Fruit fly (Drosophila melanogaster) whole organism, embryonic: ENCODE data around the gene Vm26Ac.

Experiments used
- Ada2b ChIP-seq: fragments of 200-800 bp; sonication (Bioruptor generic); IDR thresholded peaks from 2 replicates; pipeline ENCODE4 v1.3.6; 2022; ENCODE audit warnings: missing biosample characterization, missing genetic modification characterization
- Awh ChIP-seq: fragments of 200-800 bp; sonication (Bioruptor generic); IDR thresholded peaks from 2 replicates; pipeline ENCODE4, ENCODE4 v1.3.6; 2022; ENCODE audit warnings: missing biosample characterization, missing genetic modification characterization
- B-H1 ChIP-seq: fragments of 200-800 bp; sonication (Bioruptor generic); IDR thresholded peaks from 3 replicates; pipeline ENCODE4 v1.3.6; 2022; ENCODE audit warnings: missing biosample characterization, missing genetic modification characterization
- Blimp-1 ChIP-seq: fragments of 200-800 bp; sonication (Bioruptor generic); optimal IDR thresholded peaks from 3 replicates; lab custom pipeline; 2018; ENCODE audit warnings: missing biosample characterization, missing genetic modification characterization, mild to moderate bottlenecking, moderate library complexity, missing genetic modification reagents
- CG10543 ChIP-seq: fragments of 200-800 bp; sonication (Bioruptor generic); optimal IDR thresholded peaks from 3 replicates; lab custom pipeline; 2017; ENCODE audit warnings: missing biosample characterization, mild to moderate bottlenecking, missing genetic modification characterization, moderate library complexity
- CG10565 ChIP-seq: fragments of 200-800 bp; sonication (Bioruptor generic); optimal IDR thresholded peaks from 3 replicates; lab custom pipeline; 2016; ENCODE audit warnings: missing biosample characterization, mild to moderate bottlenecking, missing genetic modification characterization
- CG11696 ChIP-seq: fragments of 200-800 bp; sonication (Bioruptor generic); IDR thresholded peaks from 2 replicates; pipeline ENCODE4 v1.3.6; 2022; ENCODE audit warnings: missing biosample characterization, missing genetic modification characterization
- CG12769 ChIP-seq: fragments of 200-800 bp; sonication (Bioruptor generic); optimal IDR thresholded peaks from 2 replicates; lab custom pipeline; 2019; ENCODE audit warnings: missing biosample characterization, mild to moderate bottlenecking, missing genetic modification characterization, moderate library complexity
- CG18599 ChIP-seq: fragments of 200-800 bp; sonication (Bioruptor generic); optimal IDR thresholded peaks from 3 replicates; lab custom pipeline; 2017; ENCODE audit warnings: missing biosample characterization, missing genetic modification characterization, mild to moderate bottlenecking, moderate library complexity, missing genetic modification reagents
- CG32532 ChIP-seq: fragments of 200-800 bp; sonication (Bioruptor generic); IDR thresholded peaks from 2 replicates; pipeline ENCODE4 v1.3.6; 2022; ENCODE audit warnings: missing biosample characterization, missing genetic modification characterization
- CG6791 ChIP-seq: fragments of 200-800 bp; sonication (Bioruptor generic); IDR thresholded peaks from 3 replicates; pipeline ENCODE4 v1.3.6; 2022; ENCODE audit warnings: missing biosample characterization, missing genetic modification characterization; ENCODE audit not compliant: partially characterized antibody
- CG7271 ChIP-seq: fragments of 200-800 bp; sonication (Bioruptor generic); optimal IDR thresholded peaks from 2 replicates; lab custom pipeline; 2018; ENCODE audit warnings: missing biosample characterization, mild to moderate bottlenecking, missing genetic modification characterization, moderate library complexity
- CoRest ChIP-seq: fragments of 200-800 bp; sonication (Bioruptor generic); optimal IDR thresholded peaks from 3 replicates; lab custom pipeline; 2018; ENCODE audit warnings: missing biosample characterization, mild to moderate bottlenecking, missing genetic modification characterization, moderate library complexity
- Doc2 ChIP-seq: fragments of 200-800 bp; sonication (Bioruptor generic); IDR thresholded peaks from 2 replicates; pipeline ENCODE4 v1.3.6; 2022; ENCODE audit warnings: missing biosample characterization, missing genetic modification characterization
- H15 ChIP-seq: fragments of 200-800 bp; sonication (Bioruptor generic); IDR thresholded peaks from 3 replicates; pipeline ENCODE4 v1.3.6; 2022; ENCODE audit warnings: missing biosample characterization, missing genetic modification characterization
- Hr39 ChIP-seq: fragments of >200 bp; optimal IDR thresholded peaks from 2 replicates; lab custom pipeline; 2017
- Med ChIP-seq: fragments of 200-800 bp; sonication (Bioruptor generic); peaks from one replicate; lab custom pipeline; 2016; ENCODE audit warnings: missing biosample characterization, missing genetic modification characterization, mild to moderate bottlenecking, inconsistent platforms, moderate library complexity
- PHDP ChIP-seq: fragments of 200-800 bp; sonication (Bioruptor generic); optimal IDR thresholded peaks from 3 replicates; lab custom pipeline; 2018; ENCODE audit warnings: missing biosample characterization, mild to moderate bottlenecking, missing genetic modification characterization, moderate library complexity
- Rfx ChIP-seq: fragments of 200-800 bp; sonication (Bioruptor generic); IDR thresholded peaks from 2 replicates; pipeline ENCODE4 v1.3.6; 2022; ENCODE audit warnings: missing biosample characterization, missing genetic modification characterization
- crc ChIP-seq: fragments of 200-800 bp; sonication (Bioruptor generic); optimal IDR thresholded peaks from 2 replicates; lab custom pipeline; 2016; ENCODE audit warnings: missing biosample characterization, missing genetic modification characterization
- crol ChIP-seq: fragments of 200-800 bp; sonication (Bioruptor generic); IDR thresholded peaks from 2 replicates; pipeline ENCODE4 v1.3.6; 2022; ENCODE audit warnings: missing biosample characterization, missing genetic modification characterization
- exex ChIP-seq: fragments of 200-800 bp; sonication (Bioruptor generic); optimal IDR thresholded peaks from 4 replicates; lab custom pipeline; 2018; ENCODE audit warnings: missing biosample characterization, mild to moderate bottlenecking, missing genetic modification characterization, moderate library complexity
- gfzf ChIP-seq: fragments of 200-800 bp; sonication (Bioruptor generic); optimal IDR thresholded peaks from 2 replicates; lab custom pipeline; 2016; ENCODE audit warnings: missing biosample characterization, mild to moderate bottlenecking, missing genetic modification characterization, moderate library complexity
- gsb-n ChIP-seq: fragments of 200-800 bp; sonication (Bioruptor generic); optimal IDR thresholded peaks from 3 replicates; lab custom pipeline; 2018; ENCODE audit warnings: missing biosample characterization, mild to moderate bottlenecking, missing genetic modification characterization
- hbn ChIP-seq: fragments of 200-800 bp; sonication (Bioruptor generic); IDR thresholded peaks from 2 replicates; pipeline ENCODE4 v1.3.6; 2022; ENCODE audit warnings: missing biosample characterization, missing genetic modification characterization; ENCODE audit not compliant: partially characterized antibody
- jigr1 ChIP-seq: fragments of 200-800 bp; sonication (Bioruptor generic); IDR thresholded peaks from 3 replicates; pipeline ENCODE4 v1.3.6; 2022; ENCODE audit warnings: missing biosample characterization, missing genetic modification characterization
- lab ChIP-seq: fragments of 200-800 bp; sonication (Bioruptor generic); optimal IDR thresholded peaks from 3 replicates; lab custom pipeline; 2017; ENCODE audit warnings: missing biosample characterization, missing genetic modification characterization, mild to moderate bottlenecking, moderate library complexity, missing genetic modification reagents
- lov ChIP-seq, 2 experiments: fragments of 200-800 bp in 1 of 2; fragments of >200 bp in 1 of 2; sonication (Bioruptor generic) in 1 of 2; IDR thresholded peaks in 1 of 2; optimal IDR thresholded peaks in 1 of 2; 2 replicates in 1 of 2; 3 replicates in 1 of 2; pipeline versions ENCODE4 v1.3.6 to Lab custom; 2017 to 2022; ENCODE audit warnings: missing biosample characterization in 1 of 2, missing genetic modification characterization in 1 of 2
- salm ChIP-seq: fragments of 200-800 bp; sonication (Bioruptor generic); optimal IDR thresholded peaks from 2 replicates; lab custom pipeline; 2018; ENCODE audit warnings: missing biosample characterization, mild to moderate bottlenecking, missing genetic modification characterization
- sd ChIP-seq: fragments of 200-800 bp; sonication (Bioruptor generic); optimal IDR thresholded peaks from 3 replicates; lab custom pipeline; 2018; ENCODE audit warnings: missing biosample characterization, mild to moderate bottlenecking, missing genetic modification characterization, moderate library complexity
- sens ChIP-seq: fragments of 200-800 bp; sonication (Bioruptor generic); peaks from one replicate; lab custom pipeline; 2016; ENCODE audit warnings: missing biosample characterization, missing genetic modification characterization
- so ChIP-seq: fragments of 200-800 bp; sonication (Bioruptor generic); IDR thresholded peaks from 3 replicates; pipeline ENCODE4 v1.3.6; 2022; ENCODE audit warnings: missing biosample characterization, missing genetic modification characterization
- sug ChIP-seq: fragments of 200-800 bp; optimal IDR thresholded peaks from 2 replicates; lab custom pipeline; 2019; ENCODE audit warnings: missing biosample characterization, mild to moderate bottlenecking, missing genetic modification characterization, moderate library complexity
- twi ChIP-seq: fragments of 200-800 bp; optimal IDR thresholded peaks from 2 replicates; lab custom pipeline; 2019; ENCODE audit warnings: missing biosample characterization, mild to moderate bottlenecking, missing genetic modification characterization, moderate library complexity
- vvl ChIP-seq: fragments of 200-800 bp; sonication (Bioruptor generic); IDR thresholded peaks from 2 replicates; pipeline ENCODE4 v1.3.6; 2022; ENCODE audit warnings: missing biosample characterization, missing genetic modification characterization
- z ChIP-seq: fragments of 200-800 bp; sonication (Bioruptor generic); IDR thresholded peaks from 3 replicates; pipeline ENCODE4 v1.3.6; 2022; ENCODE audit warnings: missing biosample characterization, missing genetic modification characterization

Vm26Ac gene

dm6 chr2L:5971093-5971808 is 12.8 kb upstream of the Vm26Ac start:
- peak; percentile 76 for TF ChIP-seq twi
- peak; percentile 30 for TF ChIP-seq salm (tag; lab: Kevin White, UChicago)
- TF ChIP-seq CG7271, result no peak
- peak; percentile 55 for TF ChIP-seq sd (tag; lab: Kevin White, UChicago)
- no peak for TF ChIP-seq Doc2 (GFP tag; lab: Robert Waterston, UW)
- TF ChIP-seq crc, result no peak
- TF ChIP-seq CG12769 (tag; lab: Kevin White, UChicago), result peak; percentile 49
- TF ChIP-seq vvl (GFP tag; lab: Robert Waterston, UW), result peak; percentile 53; the same call in 1 of the 2 replicates
- TF ChIP-seq sens (GFP tag; lab: Kevin White, UChicago), result peak; percentile 46
- TF ChIP-seq Blimp-1 (GFP tag; lab: Kevin White, UChicago), result peak; percentile 54
- no peak for TF ChIP-seq Hr39 (lab: Kevin White, UChicago)
- peak; percentile 6 for TF ChIP-seq gsb-n
- TF ChIP-seq crol (GFP tag; lab: Robert Waterston, UW), result peak; percentile 42; the same call in 1 of the 2 replicates
- peak; percentile 6; the same call in 1 of the 2 replicates for TF ChIP-seq Rfx (GFP tag; lab: Robert Waterston, UW)
- TF ChIP-seq Med (GFP tag; lab: Kevin White, UChicago), result peak; percentile 61
- TF ChIP-seq exex (tag; lab: Kevin White, UChicago), result peak; percentile 40
- TF ChIP-seq Awh (GFP tag; lab: Robert Waterston, UW), result peak; percentile 75
- TF ChIP-seq z, result peak; percentile 87
- TF ChIP-seq lab (GFP tag; lab: Kevin White, UChicago), result peak; percentile 20
- TF ChIP-seq lov (optimal IDR thresholded peaks at IDR 0.05; lab: Kevin White, UChicago), result no peak
- 0 out of 3 replicates have a peak, but pooled peaks have one; percentile 14 for TF ChIP-seq lov (GFP tag; IDR thresholded peaks at IDR 0.05; lab: Robert Waterston, UW)
- no peak for TF ChIP-seq B-H1 (GFP tag; lab: Robert Waterston, UW)
- peak; percentile 19 for TF ChIP-seq sug (tag; lab: Kevin White, UChicago)
- TF ChIP-seq so, result 0 out of 3 replicates have a peak, but pooled peaks have one; percentile 11

- TF ChIP-seq CG10543 (GFP tag; lab: Kevin White, UChicago) (no peak), Ada2b (GFP tag; lab: Robert Waterston, UW) (no peak), CG10565 (no peak)
These were observed 11.1 kb upstream of the Vm26Ac start, which contains the start of gene Ucp4B for dm6 chr2L:5969559-5969958. Gene Ucp4B, plus strand, starts transcription at chr2L:5969859.

dm6 chr2L:5967702-5968616 is 9.5 kb upstream of the Vm26Ac start, which contains the start of the genes CG13992 and Ucp4C:
Gene CG13992, minus strand, starts transcription at chr2L:5967752.
Gene Ucp4C, plus strand, starts transcription at chr2L:5968566.
- TF ChIP-seq CG11696 (GFP tag; lab: Robert Waterston, UW), result no peak
- no peak for TF ChIP-seq CoRest (tag; lab: Kevin White, UChicago)
- TF ChIP-seq CG6791, result 0 out of 3 replicates have a peak, but pooled peaks have one; percentile 16
- no peak for TF ChIP-seq hbn (GFP tag; lab: Robert Waterston, UW)
- peak; percentile 73 for TF ChIP-seq twi
- TF ChIP-seq, all 482 proteins: peak for 2

dm6 chr2L:5964851-5965250 is 6.4 kb upstream of the Vm26Ac start, which contains the start of gene psd:
Gene psd, minus strand, starts transcription at chr2L:5964951.
- TF ChIP-seq H15 (GFP tag; lab: Robert Waterston, UW), result no peak
- no peak for TF ChIP-seq gfzf
- TF ChIP-seq CG32532 (GFP tag; lab: Robert Waterston, UW), result no peak
- no peak for TF ChIP-seq lov (optimal IDR thresholded peaks at IDR 0.05; lab: Kevin White, UChicago)
- TF ChIP-seq lov (GFP tag; IDR thresholded peaks at IDR 0.05; lab: Robert Waterston, UW), result 0 out of 3 replicates have a peak, but pooled peaks have one; percentile 26
- TF ChIP-seq PHDP (tag; lab: Kevin White, UChicago), result no peak
- no peak for TF ChIP-seq jigr1 (GFP tag; lab: Robert Waterston, UW)
- no peak for TF ChIP-seq CG18599 (GFP tag; lab: Kevin White, UChicago)
